Worm (Caenorhabditis elegans) whole organism, early embryonic: Measurements from ENCODE around the gene znf-474.
A peak's percentile ranks its signal among the peaks of the same experiment; 100 is the strongest.

Experiments used
- B0310.2 ChIP-seq: sonication (generic microtip); optimal IDR thresholded peaks from 2 replicates; lab custom pipeline; 2016; ENCODE audit warnings: mild to moderate bottlenecking, missing genetic modification characterization, missing compliant biosample characterization
- F13C5.2 ChIP-seq: sonication (generic microtip); optimal IDR thresholded peaks from 2 replicates; lab custom pipeline; 2017; ENCODE audit warnings: mild to moderate bottlenecking, missing genetic modification characterization, inconsistent platforms, missing compliant biosample characterization
- aly-1 ChIP-seq: sonication (generic microtip); optimal IDR thresholded peaks from 2 replicates; lab custom pipeline; 2016; ENCODE audit warnings: missing genetic modification characterization, missing compliant biosample characterization
- ama-1 ChIP-seq: fragments of 150-350 bp; optimal IDR thresholded peaks from 2 replicates; lab custom pipeline; 2014
- ceh-13 ChIP-seq: fragments of 200-800 bp; sonication (Bioruptor generic); optimal IDR thresholded peaks from 2 replicates; lab custom pipeline; 2018; ENCODE audit warnings: mild to moderate bottlenecking, missing genetic modification characterization, missing compliant biosample characterization
- ceh-36 ChIP-seq: sonication (generic microtip); optimal IDR thresholded peaks from 2 replicates; lab custom pipeline; 2016; ENCODE audit warnings: missing genetic modification characterization, inconsistent platforms, missing compliant biosample characterization
- ets-7 ChIP-seq: sonication (generic microtip); optimal IDR thresholded peaks from 2 replicates; lab custom pipeline; 2016; ENCODE audit warnings: missing genotype, missing genetic modification characterization, missing compliant biosample characterization
- flt-1 ChIP-seq: fragments of 200-800 bp; sonication (Bioruptor generic); IDR thresholded peaks from 2 replicates; pipeline ENCODE4 v1.3.6; 2022; ENCODE audit warnings: missing genetic modification characterization, missing compliant biosample characterization
- hmbx-1 ChIP-seq: sonication (generic microtip); optimal IDR thresholded peaks from 2 replicates; lab custom pipeline; 2016; ENCODE audit warnings: mild to moderate bottlenecking, missing genetic modification characterization, missing compliant biosample characterization
- hmg-4 ChIP-seq: fragments of 200-800 bp; sonication (Bioruptor generic); optimal IDR thresholded peaks from 2 replicates; lab custom pipeline; 2018; ENCODE audit warnings: mild to moderate bottlenecking, missing genetic modification characterization, missing compliant biosample characterization
- hnd-1 ChIP-seq: sonication (generic microtip); optimal IDR thresholded peaks from 2 replicates; lab custom pipeline; 2016; ENCODE audit warnings: missing genetic modification characterization, missing compliant biosample characterization
- pes-1 ChIP-seq: fragments of 200-800 bp; sonication (Bioruptor generic); IDR thresholded peaks from 2 replicates; pipeline ENCODE4 v1.3.6; 2022; ENCODE audit warnings: missing genetic modification reagents, missing genetic modification characterization, missing compliant biosample characterization
- scrt-1 ChIP-seq: fragments of 200-800 bp; sonication (Bioruptor generic); IDR thresholded peaks from 2 replicates; pipeline ENCODE4 v1.3.6; 2022; ENCODE audit warnings: missing genetic modification characterization, missing compliant biosample characterization
- sea-1 ChIP-seq: fragments of 200-800 bp; sonication (Bioruptor generic); conservative IDR thresholded peaks from 2 replicates; pipeline ENCODE4 v1.3.6; 2022; ENCODE audit warnings: missing genetic modification characterization, missing compliant biosample characterization
- tbx-11 ChIP-seq: fragments of 200-800 bp; sonication (Bioruptor generic); IDR thresholded peaks from 2 replicates; pipeline ENCODE4 v1.3.6; 2022; ENCODE audit warnings: missing genetic modification characterization, missing compliant biosample characterization
- tbx-37 ChIP-seq: fragments of 200-800 bp; sonication (Bioruptor generic); conservative IDR thresholded peaks from 2 replicates; pipeline ENCODE4 v1.3.6; 2022; ENCODE audit warnings: missing genetic modification reagents, missing genetic modification characterization, missing compliant biosample characterization
- tra-4 ChIP-seq: sonication (generic microtip); optimal IDR thresholded peaks from 2 replicates; lab custom pipeline; 2017; ENCODE audit warnings: missing genetic modification characterization, missing compliant biosample characterization

The znf-474 gene

DNA sequence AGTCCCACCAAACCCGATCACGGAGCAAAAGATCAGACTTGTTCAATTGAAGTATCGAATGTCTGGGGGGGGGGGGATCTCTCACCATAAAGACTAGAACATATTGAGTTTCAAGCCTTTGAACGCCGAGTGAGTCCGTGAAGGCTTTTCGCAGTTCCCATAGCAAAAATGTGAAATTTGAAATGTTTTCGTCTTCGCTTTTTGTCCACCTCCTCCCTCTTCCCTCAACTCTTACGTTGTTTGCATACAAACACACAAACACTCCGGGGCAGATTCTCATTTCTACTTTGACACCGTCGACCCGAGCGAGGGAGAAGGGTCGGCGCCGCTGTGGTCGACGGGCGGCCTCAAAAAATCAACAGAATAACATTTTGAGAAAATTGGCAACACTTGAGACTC lies 29.4 kb downstream of the znf-474 start:
- no peak for TF ChIP-seq tra-4 (tag; lab: Kevin White, UChicago)

DNA sequence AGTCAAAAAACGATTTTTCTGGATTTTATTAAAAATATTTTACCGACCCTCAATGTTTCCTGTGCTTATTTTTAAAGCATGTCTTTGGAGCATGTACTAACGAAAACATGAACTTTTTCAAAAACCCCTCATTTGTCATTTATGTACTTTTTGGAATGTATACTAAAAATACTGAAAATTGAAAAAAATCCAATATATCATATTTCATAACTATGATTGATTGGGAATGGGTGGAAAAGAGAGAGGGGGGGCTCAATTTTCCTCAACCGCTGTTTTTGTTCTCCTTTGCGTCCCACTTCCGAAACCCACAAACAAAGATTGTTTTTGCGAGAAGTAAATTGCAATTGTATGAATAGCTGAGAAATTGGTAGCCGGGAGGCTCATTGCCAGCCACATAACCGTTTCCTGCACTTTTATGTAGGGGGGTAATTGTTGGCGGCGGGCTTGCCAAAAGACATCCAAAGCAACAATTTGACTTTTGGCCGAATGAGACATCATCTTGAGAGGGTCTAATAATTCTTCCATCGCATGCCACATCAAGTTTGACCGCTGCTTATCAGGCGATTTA lies 30.2 kb downstream of the znf-474 start:
- TF ChIP-seq hmg-4 (GFP tag; lab: Kevin White, UChicago) (peak; percentile 35), hmbx-1 (tag; lab: Kevin White, UChicago) (no peak), ceh-36 (tag; lab: Kevin White, UChicago) (no peak)

DNA sequence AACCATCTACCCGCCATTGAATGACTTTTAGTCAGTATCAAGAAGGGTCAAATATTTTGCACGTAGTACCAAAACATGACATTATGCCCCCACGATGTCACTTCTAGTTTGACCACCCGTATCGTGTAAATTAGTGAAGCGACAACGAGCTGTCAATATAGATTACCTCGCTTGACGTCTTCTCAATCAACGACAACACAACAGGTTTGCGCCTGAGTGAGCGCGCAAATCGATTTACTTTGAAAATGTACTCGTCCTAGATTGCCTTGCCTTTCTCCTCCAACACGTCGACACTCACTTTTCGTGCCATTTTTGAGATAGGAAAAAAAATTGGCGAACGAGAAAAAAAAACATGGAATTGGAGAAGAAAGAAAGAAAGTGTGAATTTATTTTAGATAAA lies 31.0 kb downstream of the znf-474 start:
- TF ChIP-seq hmbx-1 (tag; lab: Kevin White, UChicago), result no peak
- no peak for TF ChIP-seq hmg-4 (GFP tag; lab: Kevin White, UChicago)
- no peak for TF ChIP-seq tbx-37
- no peak for TF ChIP-seq tbx-11
- no peak for TF ChIP-seq ceh-36 (tag; lab: Kevin White, UChicago)
- no peak for TF ChIP-seq tra-4 (tag; lab: Kevin White, UChicago)
- TF ChIP-seq ceh-13 (GFP tag; lab: Kevin White, UChicago), result no peak
- TF ChIP-seq F13C5.2 (tag; lab: Kevin White, UChicago), result no peak
- TF ChIP-seq hnd-1 (tag; lab: Kevin White, UChicago), result no peak
- no peak for TF ChIP-seq aly-1 (tag; lab: Kevin White, UChicago)
- no peak for TF ChIP-seq ama-1
- no peak for TF ChIP-seq ets-7
- TF ChIP-seq flt-1, result no peak
- no peak for TF ChIP-seq sea-1 (GFP tag; lab: Robert Waterston, UW)
- no peak for TF ChIP-seq B0310.2
- TF ChIP-seq scrt-1 (GFP tag; lab: Robert Waterston, UW), result no peak
- no peak for TF ChIP-seq pes-1 (GFP tag; lab: Robert Waterston, UW)

DNA sequence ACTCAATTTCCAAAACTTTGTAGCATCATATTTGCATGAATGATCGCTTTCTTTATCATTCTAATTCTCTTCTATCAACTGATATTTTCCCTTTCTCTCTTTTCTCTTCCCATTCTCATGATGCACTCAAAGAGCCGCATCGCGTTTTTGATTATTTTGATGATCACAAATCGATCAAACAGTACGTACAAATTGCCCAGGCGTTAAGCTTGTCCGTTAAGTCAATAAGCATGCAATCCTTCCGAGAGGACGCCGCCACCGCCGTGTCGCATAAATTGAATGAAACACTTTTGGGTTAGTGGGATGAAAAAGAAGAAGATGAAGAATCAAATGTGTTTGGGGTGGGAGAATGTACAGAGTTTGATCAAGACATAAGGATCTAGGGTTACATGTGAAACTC lies 31.9 kb downstream of the znf-474 start:
- TF ChIP-seq sea-1 (GFP tag; lab: Robert Waterston, UW), result no peak
- no peak for TF ChIP-seq scrt-1 (GFP tag; lab: Robert Waterston, UW)
- TF ChIP-seq F13C5.2 (tag; lab: Kevin White, UChicago), result no peak
- no peak for TF ChIP-seq flt-1
- TF ChIP-seq hmg-4 (GFP tag; lab: Kevin White, UChicago), result no peak
- no peak for TF ChIP-seq hnd-1 (tag; lab: Kevin White, UChicago)
- no peak for TF ChIP-seq tbx-37

DNA sequence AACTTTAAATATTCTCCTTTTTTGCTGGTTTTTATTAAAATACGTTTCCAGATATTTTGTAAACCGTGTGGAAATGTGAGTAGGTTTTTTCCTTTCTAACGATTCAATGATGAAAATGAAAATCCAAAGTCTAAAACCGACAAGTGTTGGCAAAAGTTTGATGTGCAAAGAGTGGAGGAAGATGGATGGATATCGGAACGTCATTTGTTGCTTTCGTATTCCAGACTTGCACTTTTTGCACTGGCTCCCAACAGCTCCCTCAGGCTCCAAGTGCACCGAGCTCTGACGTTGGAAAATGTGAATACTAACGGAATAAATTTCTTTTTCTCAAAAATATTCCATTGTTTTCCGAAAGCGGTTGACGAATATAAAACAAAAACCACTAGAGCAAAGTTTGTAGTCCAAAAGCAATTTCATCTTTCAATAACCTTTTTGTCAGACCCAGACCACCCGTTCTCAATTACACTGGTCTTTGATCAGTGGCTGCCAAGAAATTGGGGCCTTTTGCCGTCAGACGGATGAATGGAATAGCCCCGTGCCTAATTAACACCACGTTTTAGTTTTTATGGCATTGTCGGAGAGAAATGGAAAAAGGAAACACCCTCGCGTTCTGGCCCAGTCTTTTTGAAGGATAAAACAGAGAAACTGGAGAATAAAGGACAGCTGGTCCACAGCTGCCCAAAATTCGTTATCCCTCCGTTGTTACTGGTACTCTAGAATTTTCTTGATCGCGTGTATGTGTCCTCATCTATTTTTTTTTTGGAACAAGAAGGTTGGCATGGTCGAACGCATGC lies 33.2 kb downstream of the znf-474 start:
- TF ChIP-seq flt-1 (no peak), hmg-4 (GFP tag; lab: Kevin White, UChicago) (peak; percentile 2), tbx-37 (no peak), F13C5.2 (tag; lab: Kevin White, UChicago) (peak; percentile 25), hmbx-1 (tag; lab: Kevin White, UChicago) (no peak), tbx-11 (no peak), ama-1 (no peak), ceh-13 (GFP tag; lab: Kevin White, UChicago) (no peak), B0310.2 (no peak), ets-7 (no peak), pes-1 (GFP tag; lab: Robert Waterston, UW) (peak; percentile 30; the same call in 1 of the 2 replicates), hnd-1 (tag; lab: Kevin White, UChicago) (no peak), scrt-1 (GFP tag; lab: Robert Waterston, UW) (no peak), sea-1 (GFP tag; lab: Robert Waterston, UW) (no peak), tra-4 (tag; lab: Kevin White, UChicago) (no peak), ceh-36 (tag; lab: Kevin White, UChicago) (no peak), aly-1 (tag; lab: Kevin White, UChicago) (no peak)

DNA sequence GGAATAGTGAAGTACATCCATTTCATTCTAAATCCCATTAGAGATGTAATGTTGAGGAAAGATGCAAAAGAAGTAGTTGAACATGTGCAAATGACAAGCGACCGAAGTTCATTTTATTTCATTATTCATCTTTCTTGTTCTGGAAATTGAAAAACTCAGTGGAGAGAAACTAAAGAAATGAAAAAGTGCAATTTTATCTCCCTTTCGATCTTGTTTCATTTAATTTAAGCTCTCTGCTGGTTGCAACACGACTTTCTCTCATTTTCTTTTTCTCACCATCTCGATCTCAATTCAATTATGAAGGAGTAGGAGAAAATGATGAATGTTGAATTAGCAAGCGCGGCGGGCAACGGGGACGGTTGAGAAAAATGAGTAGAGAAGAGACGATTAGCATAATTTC lies 34.7 kb downstream of the znf-474 start:
- no peak for TF ChIP-seq hmg-4 (GFP tag; lab: Kevin White, UChicago)
- no peak for TF ChIP-seq F13C5.2 (tag; lab: Kevin White, UChicago)
- TF ChIP-seq ceh-36 (tag; lab: Kevin White, UChicago), result no peak
- no peak for TF ChIP-seq tbx-11
- TF ChIP-seq pes-1 (GFP tag; lab: Robert Waterston, UW), result no peak
- no peak for TF ChIP-seq hmbx-1 (tag; lab: Kevin White, UChicago)
- no peak for TF ChIP-seq flt-1
- no peak for TF ChIP-seq scrt-1 (GFP tag; lab: Robert Waterston, UW)
- TF ChIP-seq sea-1 (GFP tag; lab: Robert Waterston, UW), result no peak
- no peak for TF ChIP-seq ets-7
- TF ChIP-seq tra-4 (tag; lab: Kevin White, UChicago), result no peak
- no peak for TF ChIP-seq B0310.2
- no peak for TF ChIP-seq ama-1
- no peak for TF ChIP-seq hnd-1 (tag; lab: Kevin White, UChicago)
- no peak for TF ChIP-seq tbx-37

DNA sequence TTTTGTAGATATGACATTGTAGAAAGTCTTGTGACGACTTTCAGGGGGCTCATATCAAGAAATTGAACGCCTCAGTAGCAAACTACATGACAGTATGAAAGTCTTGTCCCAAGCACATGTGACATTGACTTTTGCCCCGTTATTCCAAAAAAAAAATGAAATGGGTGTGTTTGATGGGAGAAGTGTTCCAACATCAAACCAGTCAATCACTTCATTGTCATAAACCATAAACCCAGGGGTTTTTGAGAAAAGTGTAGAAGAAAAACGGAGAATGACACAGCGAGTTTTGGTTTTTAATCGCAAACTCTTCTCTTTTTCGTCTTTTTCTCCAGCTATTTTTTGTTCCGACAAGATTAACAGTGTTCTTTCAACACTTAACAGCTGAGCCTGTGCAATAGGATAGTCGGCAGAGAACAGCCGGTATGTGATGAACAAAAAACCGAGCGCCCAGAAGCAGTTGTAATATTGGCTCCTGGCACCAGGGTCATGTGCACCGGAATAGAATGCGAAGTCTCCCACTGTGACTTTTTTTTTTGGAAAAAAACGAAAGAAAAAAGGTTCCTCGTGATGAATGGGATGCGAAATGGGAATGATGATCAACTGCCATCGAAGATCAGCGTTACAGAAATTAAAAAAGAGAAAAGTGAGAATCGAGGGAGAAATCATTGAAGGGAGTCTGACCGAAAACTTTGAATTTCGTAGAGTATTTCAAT lies 36.3 kb downstream of the znf-474 start:
- TF ChIP-seq tbx-11, result no peak
- no peak for TF ChIP-seq hmg-4 (GFP tag; lab: Kevin White, UChicago)
- no peak for TF ChIP-seq aly-1 (tag; lab: Kevin White, UChicago)
- TF ChIP-seq ceh-13 (GFP tag; lab: Kevin White, UChicago), result no peak
- TF ChIP-seq flt-1, result no peak
- TF ChIP-seq sea-1 (GFP tag; lab: Robert Waterston, UW), result no peak
- no peak for TF ChIP-seq scrt-1 (GFP tag; lab: Robert Waterston, UW)
- TF ChIP-seq ets-7, result no peak
- TF ChIP-seq pes-1 (GFP tag; lab: Robert Waterston, UW), result no peak
- TF ChIP-seq tbx-37, result no peak
- TF ChIP-seq tra-4 (tag; lab: Kevin White, UChicago), result no peak
- no peak for TF ChIP-seq hnd-1 (tag; lab: Kevin White, UChicago)
- TF ChIP-seq B0310.2, result no peak
- no peak for TF ChIP-seq ceh-36 (tag; lab: Kevin White, UChicago)
- TF ChIP-seq hmbx-1 (tag; lab: Kevin White, UChicago), result no peak
- no peak for TF ChIP-seq ama-1
- TF ChIP-seq F13C5.2 (tag; lab: Kevin White, UChicago), result no peak
